Fruit fly (Drosophila melanogaster) whole organism, wandering third instar larva: ENCODE measurements around the gene Rhp.

Source experiments
- CG32264 ChIP-seq: fragments of 200-800 bp; sonication (Bioruptor generic); optimal IDR thresholded peaks from 2 replicates; lab custom pipeline; 2016; ENCODE audit warnings: missing biosample characterization, missing genetic modification characterization
- CG9705 ChIP-seq: fragments of 200-800 bp; sonication (Bioruptor generic); optimal IDR thresholded peaks from 2 replicates; lab custom pipeline; 2018; ENCODE audit warnings: missing biosample characterization, mild to moderate bottlenecking, missing genetic modification characterization
- Dfd ChIP-seq: fragments of >200 bp; optimal IDR thresholded peaks from 2 replicates; lab custom pipeline; 2017; ENCODE audit warnings: missing biosample characterization, missing genetic modification characterization
- HLH106 ChIP-seq: fragments of 200-800 bp; optimal IDR thresholded peaks from 3 replicates; lab custom pipeline; 2019; ENCODE audit warnings: missing biosample characterization, mild to moderate bottlenecking, missing genetic modification characterization, moderate library complexity
- N ChIP-seq: fragments of >200 bp; optimal IDR thresholded peaks from 2 replicates; lab custom pipeline; 2018; ENCODE audit warnings: missing biosample characterization, missing external identifiers, missing genetic modification characterization
- Rel ChIP-seq, 2 experiments: fragments of 200-800 bp; sonication (Bioruptor generic) in 1 of 2; optimal IDR thresholded peaks; 2 replicates in 1 of 2; 3 replicates in 1 of 2; lab custom pipeline; 2016 to 2019; ENCODE audit warnings: mild to moderate bottlenecking in 2 of 2, missing biosample characterization in 2 of 2, missing genetic modification characterization in 2 of 2, moderate library complexity in 1 of 2
- dmrt93B ChIP-seq: fragments of 200-800 bp; sonication (Bioruptor generic); optimal IDR thresholded peaks from 2 replicates; lab custom pipeline; 2018; ENCODE audit warnings: missing biosample characterization, mild to moderate bottlenecking, missing genetic modification characterization
- fru ChIP-seq: fragments of 200-800 bp; sonication (Bioruptor generic); optimal IDR thresholded peaks from 3 replicates; lab custom pipeline; 2016; ENCODE audit warnings: missing biosample characterization, mild to moderate bottlenecking, missing genetic modification characterization
- h ChIP-seq: fragments of 200-800 bp; sonication (Bioruptor generic); optimal IDR thresholded peaks from 3 replicates; lab custom pipeline; 2016; ENCODE audit warnings: missing biosample characterization, mild to moderate bottlenecking, missing genetic modification characterization
- lola ChIP-seq: fragments of >200 bp; optimal IDR thresholded peaks from 2 replicates; lab custom pipeline; 2017; ENCODE audit warnings: missing biosample characterization, missing genetic modification characterization
- pan ChIP-seq: fragments of >200 bp; optimal IDR thresholded peaks from 2 replicates; lab custom pipeline; 2017
- psq ChIP-seq: fragments of 200-800 bp; sonication (Bioruptor generic); optimal IDR thresholded peaks from 3 replicates; lab custom pipeline; 2017; ENCODE audit warnings: missing biosample characterization, mild to moderate bottlenecking, missing genetic modification characterization, moderate library complexity
- tai ChIP-seq: sonication (Bioruptor generic); optimal IDR thresholded peaks from 2 replicates; lab custom pipeline; 2016; ENCODE audit warnings: missing biosample characterization, missing genetic modification characterization

DNA sequence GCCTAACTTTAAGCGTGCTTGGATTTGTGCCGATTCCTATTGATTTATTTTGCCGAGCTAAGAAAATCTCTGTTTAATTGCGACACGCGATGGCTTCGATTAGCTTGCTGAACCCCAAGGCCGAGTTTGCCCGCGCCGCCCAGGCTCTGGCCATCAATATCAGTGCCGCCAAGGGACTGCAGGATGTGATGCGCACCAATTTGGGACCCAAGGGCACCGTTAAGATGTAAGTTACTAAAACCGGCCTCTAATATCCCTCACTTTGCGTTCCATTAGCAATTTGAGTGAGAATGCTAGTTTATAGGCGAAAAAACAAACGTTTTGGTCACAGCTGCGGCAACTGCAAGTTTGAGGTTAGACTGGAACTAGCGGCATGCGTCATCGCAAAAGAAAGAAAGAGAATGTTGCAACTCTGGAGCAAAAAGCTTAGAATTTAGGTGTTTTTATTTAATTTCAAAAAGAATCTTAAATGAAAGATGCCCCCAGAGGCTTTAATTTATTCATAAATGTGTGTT is 42.0 kb upstream of the Rhp start:
- TF ChIP-seq lola (no peak), HLH106 (tag; lab: Kevin White, UChicago) (no peak), N (GFP tag; lab: Kevin White, UChicago) (no peak), psq (no peak), Dfd (GFP tag; lab: Kevin White, UChicago) (no peak), CG32264 (GFP tag; lab: Kevin White, UChicago) (no peak), CG9705 (GFP tag; lab: Kevin White, UChicago) (no peak), Rel (GFP tag; optimal IDR thresholded peaks at IDR 0.05; lab: Kevin White, UChicago) (no peak), Rel (tag; optimal IDR thresholded peaks at IDR 0.05; lab: Kevin White, UChicago) (no peak), dmrt93B (no peak), pan (lab: Kevin White, UChicago) (no peak), h (GFP tag; lab: Kevin White, UChicago) (no peak), fru (GFP tag; lab: Kevin White, UChicago) (no peak), tai (no peak)
